Fruit fly (Drosophila melanogaster) whole organism, pupa: ENCODE results near the gene Baldspot.

Source experiments
- CG10348 ChIP-seq: fragments of 200-800 bp; sonication (Bioruptor generic); IDR thresholded peaks from 2 replicates; pipeline ENCODE4 v1.3.6; 2022; ENCODE audit warnings: missing biosample characterization, missing genetic modification characterization
- CG15710 ChIP-seq: fragments of 200-800 bp; sonication (Bioruptor generic); optimal IDR thresholded peaks from 2 replicates; lab custom pipeline; 2018; ENCODE audit warnings: missing biosample characterization, mild to moderate bottlenecking, missing genetic modification characterization, moderate library complexity
- Ets98B ChIP-seq: fragments of 200-800 bp; sonication (Bioruptor generic); IDR thresholded peaks from 2 replicates; pipeline ENCODE4 v1.3.6; 2022; ENCODE audit warnings: missing biosample characterization, missing genetic modification characterization
- Pif1A ChIP-seq: fragments of 200-800 bp; sonication (Bioruptor generic); optimal IDR thresholded peaks from 3 replicates; lab custom pipeline; 2016; ENCODE audit warnings: missing biosample characterization, missing genetic modification characterization
- fd96Ca ChIP-seq: fragments of 200-800 bp; sonication (Bioruptor generic); IDR thresholded peaks from 3 replicates; pipeline ENCODE4 v1.3.6; 2022; ENCODE audit warnings: missing biosample characterization, missing genetic modification characterization

- TF ChIP-seq CG10348 (GFP tag; lab: Robert Waterston, UW) (no peak), Ets98B (no peak), fd96Ca (GFP tag; lab: Robert Waterston, UW) (no peak), Pif1A (GFP tag; lab: Kevin White, UChicago) (no peak), CG15710 (tag; lab: Kevin White, UChicago) (no peak)
Observed at dm6 chr3L:16699292-16700026, 38.0 kb upstream of the Baldspot start.
